Fruit fly (Drosophila melanogaster): ENCODE data around the gene CG42404.

- TF ChIP-seq CG10348 (GFP tag; IDR thresholded peaks at IDR 0.05): no peak
- no peak for TF ChIP-seq CG13204 (GFP tag; optimal IDR thresholded peaks at IDR 0.05)
- TF ChIP-seq CG15710 (tag; optimal IDR thresholded peaks at IDR 0.05): no peak
- no peak for TF ChIP-seq rn (GFP tag; IDR thresholded peaks at IDR 0.05)
- TF ChIP-seq CG34367 (tag; optimal IDR thresholded peaks at IDR 0.05): no peak
- no peak for TF ChIP-seq gl (tag; optimal IDR thresholded peaks at IDR 0.05)
- 0 out of 2 replicates have a peak, but pooled peaks have one; percentile 46 for TF ChIP-seq CG32121 (GFP tag; IDR thresholded peaks at IDR 0.05)
- TF ChIP-seq CG9948 (tag; optimal IDR thresholded peaks at IDR 0.05): no peak
- no peak for TF ChIP-seq CG8301 (tag; optimal IDR thresholded peaks at IDR 0.05)
These were observed 6.4 kb upstream of the CG42404 start for dm6 chr3R:15243452-15243851.
